Fruit fly (Drosophila melanogaster) whole organism, embryonic: ENCODE data around the gene CG17108.

ENCODE experiments used
- CG10366 ChIP-seq: fragments of 200-800 bp; sonication (Bioruptor generic); IDR thresholded peaks from 2 replicates; pipeline ENCODE4 v1.3.6; 2022; ENCODE audit warnings: missing biosample characterization, missing genetic modification characterization
- CG10654 ChIP-seq: fragments of 200-800 bp; sonication (Bioruptor generic); optimal IDR thresholded peaks from 2 replicates; lab custom pipeline; 2016; ENCODE audit warnings: missing biosample characterization, missing genetic modification characterization
- CG11504 ChIP-seq: fragments of 200-800 bp; sonication (Bioruptor generic); optimal IDR thresholded peaks from 3 replicates; lab custom pipeline; 2019; ENCODE audit warnings: missing biosample characterization, mild to moderate bottlenecking, missing genetic modification characterization, moderate library complexity
- CG15073 ChIP-seq: fragments of 200-800 bp; sonication (Bioruptor generic); optimal IDR thresholded peaks from 2 replicates; lab custom pipeline; 2016; ENCODE audit warnings: missing biosample characterization, missing genetic modification characterization
- CG1529 ChIP-seq: fragments of 200-800 bp; sonication (Bioruptor generic); optimal IDR thresholded peaks from 3 replicates; lab custom pipeline; 2018; ENCODE audit warnings: missing biosample characterization, missing genetic modification characterization
- CG17612 ChIP-seq: fragments of 200-800 bp; sonication (Bioruptor generic); IDR thresholded peaks from 2 replicates; pipeline ENCODE4 v1.3.6; 2022; ENCODE audit warnings: missing biosample characterization, missing genetic modification characterization
- CG2129 ChIP-seq: fragments of 200-800 bp; sonication (Bioruptor generic); IDR thresholded peaks from 2 replicates; pipeline ENCODE4 v1.3.6; 2022; ENCODE audit warnings: missing biosample characterization, missing genetic modification characterization; ENCODE audit not compliant: partially characterized antibody
- CG30020 ChIP-seq: fragments of 200-800 bp; optimal IDR thresholded peaks from 2 replicates; lab custom pipeline; 2019; ENCODE audit warnings: missing biosample characterization, mild to moderate bottlenecking, missing genetic modification characterization, moderate library complexity
- CG30431 ChIP-seq: fragments of 200-800 bp; sonication (Bioruptor generic); optimal IDR thresholded peaks from 2 replicates; lab custom pipeline; 2017; ENCODE audit warnings: missing biosample characterization, missing genetic modification characterization
- CG31441 ChIP-seq: fragments of 200-800 bp; sonication (Bioruptor generic); IDR thresholded peaks from 2 replicates; pipeline ENCODE4 v1.3.6; 2022; ENCODE audit warnings: missing biosample characterization, missing genetic modification characterization
- CG3995 ChIP-seq: fragments of 200-800 bp; sonication (Bioruptor generic); optimal IDR thresholded peaks from 3 replicates; lab custom pipeline; 2016; ENCODE audit warnings: missing biosample characterization, missing genetic modification characterization
- CG42726 ChIP-seq: fragments of 200-800 bp; sonication (Bioruptor generic); IDR thresholded peaks from 2 replicates; pipeline ENCODE4 v1.3.6; 2022; ENCODE audit warnings: missing biosample characterization, missing genetic modification characterization; ENCODE audit not compliant: partially characterized antibody
- CG5245 ChIP-seq: fragments of 200-800 bp; sonication (Bioruptor generic); optimal IDR thresholded peaks from 3 replicates; lab custom pipeline; 2016; ENCODE audit warnings: missing biosample characterization, missing genetic modification characterization
- CG6272 ChIP-seq: fragments of 200-800 bp; sonication (Bioruptor generic); IDR thresholded peaks from 2 replicates; pipeline ENCODE4 v1.3.6; 2022; ENCODE audit warnings: missing biosample characterization, missing genetic modification characterization
- CG7556 ChIP-seq: fragments of 200-800 bp; sonication (Bioruptor generic); optimal IDR thresholded peaks from 2 replicates; lab custom pipeline; 2017; ENCODE audit warnings: missing biosample characterization, mild to moderate bottlenecking, missing genetic modification characterization
- CG7745 ChIP-seq: fragments of 200-800 bp; sonication (Bioruptor generic); optimal IDR thresholded peaks from 2 replicates; lab custom pipeline; 2018; ENCODE audit warnings: missing biosample characterization, mild to moderate bottlenecking, missing genetic modification characterization, moderate library complexity
- CG8359 ChIP-seq: fragments of 200-800 bp; sonication (Bioruptor generic); optimal IDR thresholded peaks from 2 replicates; lab custom pipeline; 2017; ENCODE audit warnings: missing biosample characterization, mild to moderate bottlenecking, missing genetic modification characterization, borderline replicate concordance
- CG8924 ChIP-seq: fragments of 200-800 bp; optimal IDR thresholded peaks from 3 replicates; lab custom pipeline; 2019; ENCODE audit warnings: missing biosample characterization, mild to moderate bottlenecking, missing genetic modification characterization, moderate library complexity
- Dad ChIP-seq: fragments of 200-800 bp; sonication (Bioruptor generic); optimal IDR thresholded peaks from 3 replicates; lab custom pipeline; 2016; ENCODE audit warnings: missing biosample characterization, missing genetic modification characterization
- Dbx ChIP-seq: fragments of 200-800 bp; sonication (Bioruptor generic); IDR thresholded peaks from 3 replicates; pipeline ENCODE4 v1.3.6; 2022; ENCODE audit warnings: missing biosample characterization, missing genetic modification characterization
- E2f1 ChIP-seq: fragments of 200-800 bp; sonication (Bioruptor generic); IDR thresholded peaks from 2 replicates; pipeline ENCODE4 v1.3.6; 2022; ENCODE audit warnings: missing biosample characterization, missing genetic modification characterization
- Elba2 ChIP-seq: fragments of 200-800 bp; sonication (Bioruptor generic); optimal IDR thresholded peaks from 3 replicates; lab custom pipeline; 2016; ENCODE audit warnings: missing biosample characterization, missing genetic modification characterization
- Gsc ChIP-seq: fragments of 200-800 bp; sonication (Bioruptor generic); IDR thresholded peaks from 2 replicates; pipeline ENCODE4 v1.3.6; 2022; ENCODE audit warnings: missing biosample characterization, missing genetic modification characterization
- Lpt ChIP-seq: fragments of >200 bp; optimal IDR thresholded peaks from 2 replicates; lab custom pipeline; 2018; ENCODE audit warnings: missing biosample characterization, missing genetic modification characterization
- NC2α ChIP-seq: fragments of 200-800 bp; sonication (Bioruptor generic); optimal IDR thresholded peaks from 2 replicates; lab custom pipeline; 2016; ENCODE audit warnings: missing biosample characterization, missing genetic modification characterization
- NFAT ChIP-seq: fragments of 200-800 bp; sonication (Bioruptor generic); IDR thresholded peaks from 2 replicates; pipeline ENCODE4 v1.3.6; 2022; ENCODE audit warnings: missing biosample characterization, missing genetic modification characterization
- Oli ChIP-seq: fragments of 200-800 bp; sonication (Bioruptor generic); optimal IDR thresholded peaks from 2 replicates; lab custom pipeline; 2018; ENCODE audit warnings: missing biosample characterization, mild to moderate bottlenecking, missing genetic modification characterization, moderate library complexity
- Ravus ChIP-seq: fragments of 200-800 bp; sonication (Bioruptor generic); IDR thresholded peaks from 2 replicates; pipeline ENCODE4 v1.3.6; 2022; ENCODE audit warnings: missing biosample characterization, missing genetic modification characterization
- Scr ChIP-seq: fragments of 200-800 bp; sonication (Bioruptor generic); IDR thresholded peaks from 2 replicates; pipeline ENCODE4 v1.3.6; 2022; ENCODE audit warnings: missing biosample characterization, missing genetic modification characterization; ENCODE audit not compliant: partially characterized antibody
- Six4 ChIP-seq: fragments of 200-800 bp; sonication (Bioruptor generic); optimal IDR thresholded peaks from 2 replicates; lab custom pipeline; 2016; ENCODE audit warnings: missing biosample characterization, missing genetic modification characterization
- Taf1 ChIP-seq: fragments of 200-800 bp; sonication (Bioruptor generic); IDR thresholded peaks from 2 replicates; pipeline ENCODE4 v1.3.6; 2022; ENCODE audit warnings: missing biosample characterization, missing genetic modification characterization
- Trl ChIP-seq, 3 experiments: fragments of >200 bp in 2 of 3; fragments of 200-800 bp in 1 of 3; sonication (Bioruptor generic) in 1 of 3; optimal IDR thresholded peaks; 2 replicates in 1 of 3; 3 replicates in 2 of 3; lab custom pipeline; 2016 to 2017; ENCODE audit warnings: missing biosample characterization in 1 of 3, missing genetic modification characterization in 1 of 3
- ap ChIP-seq: fragments of 200-800 bp; sonication (Bioruptor generic); IDR thresholded peaks from 2 replicates; pipeline ENCODE4 v1.3.6; 2022; ENCODE audit warnings: missing biosample characterization, missing genetic modification characterization
- danr ChIP-seq: fragments of 200-800 bp; sonication (Bioruptor generic); IDR thresholded peaks from 2 replicates; pipeline ENCODE4 v1.3.6; 2022; ENCODE audit warnings: missing biosample characterization, missing genetic modification characterization
- fd3F ChIP-seq: fragments of 200-800 bp; sonication (Bioruptor generic); optimal IDR thresholded peaks from 2 replicates; lab custom pipeline; 2018; ENCODE audit warnings: missing biosample characterization, mild to moderate bottlenecking, missing genetic modification characterization, moderate library complexity
- grn ChIP-seq: fragments of 200-800 bp; sonication (Bioruptor generic); optimal IDR thresholded peaks from 3 replicates; lab custom pipeline; 2017; ENCODE audit warnings: missing biosample characterization, missing genetic modification characterization
- gsb ChIP-seq: fragments of 200-800 bp; sonication (Bioruptor generic); IDR thresholded peaks from 2 replicates; pipeline ENCODE4 v1.3.6; 2022; ENCODE audit warnings: missing biosample characterization, missing genetic modification characterization
- inv ChIP-seq: fragments of 200-800 bp; sonication (Bioruptor generic); IDR thresholded peaks from 2 replicates; pipeline ENCODE4 v1.3.6; 2022; ENCODE audit warnings: missing biosample characterization, missing genetic modification characterization; ENCODE audit not compliant: partially characterized antibody
- knrl ChIP-seq: fragments of 200-800 bp; sonication (Bioruptor generic); IDR thresholded peaks from 3 replicates; pipeline ENCODE4 v1.3.6; 2022; ENCODE audit warnings: missing biosample characterization, missing genetic modification characterization; ENCODE audit not compliant: partially characterized antibody
- onecut ChIP-seq: fragments of 200-800 bp; sonication (Bioruptor generic); IDR thresholded peaks from 2 replicates; pipeline ENCODE4 v1.3.6; 2022; ENCODE audit warnings: missing biosample characterization, missing genetic modification characterization
- peb ChIP-seq: fragments of 200-800 bp; sonication (Bioruptor generic); IDR thresholded peaks from 2 replicates; pipeline ENCODE4 v1.3.6; 2022; ENCODE audit warnings: missing biosample characterization, missing genetic modification characterization
- sd ChIP-seq: fragments of 200-800 bp; sonication (Bioruptor generic); optimal IDR thresholded peaks from 3 replicates; lab custom pipeline; 2018; ENCODE audit warnings: missing biosample characterization, mild to moderate bottlenecking, missing genetic modification characterization, moderate library complexity
- shn ChIP-seq: fragments of 200-800 bp; sonication (Bioruptor generic); optimal IDR thresholded peaks from 3 replicates; lab custom pipeline; 2016; ENCODE audit warnings: missing biosample characterization, missing genetic modification characterization
- slbo ChIP-seq: fragments of 200-800 bp; sonication (Bioruptor generic); IDR thresholded peaks from 2 replicates; pipeline ENCODE4 v1.3.6; 2022; ENCODE audit warnings: missing biosample characterization, missing genetic modification characterization
- so ChIP-seq: fragments of 200-800 bp; sonication (Bioruptor generic); IDR thresholded peaks from 3 replicates; pipeline ENCODE4 v1.3.6; 2022; ENCODE audit warnings: missing biosample characterization, missing genetic modification characterization
- tap ChIP-seq: fragments of 200-800 bp; optimal IDR thresholded peaks from 3 replicates; lab custom pipeline; 2019; ENCODE audit warnings: missing biosample characterization, mild to moderate bottlenecking, missing genetic modification characterization, moderate library complexity
- tio ChIP-seq: fragments of 200-800 bp; sonication (Bioruptor generic); optimal IDR thresholded peaks from 2 replicates; lab custom pipeline; 2017; ENCODE audit warnings: missing biosample characterization, missing genetic modification characterization, inconsistent platforms
- trh ChIP-seq: fragments of 200-800 bp; sonication (Bioruptor generic); optimal IDR thresholded peaks from 2 replicates; lab custom pipeline; 2016; ENCODE audit warnings: missing biosample characterization, missing genetic modification characterization
- ttk ChIP-seq: fragments of 200-800 bp; sonication (Bioruptor generic); IDR thresholded peaks from 2 replicates; pipeline ENCODE4 v2.1.2; 2022; ENCODE audit warnings: missing biosample characterization, missing genetic modification characterization
- wor ChIP-seq: fragments of 200-800 bp; sonication (Bioruptor generic); IDR thresholded peaks from 2 replicates; pipeline ENCODE4 v1.3.6; 2022; ENCODE audit warnings: missing biosample characterization, missing genetic modification characterization
- zfh2 ChIP-seq: fragments of 200-800 bp; sonication (Bioruptor generic); optimal IDR thresholded peaks from 2 replicates; lab custom pipeline; 2016; ENCODE audit warnings: missing biosample characterization, missing genetic modification characterization

Gene CG17108

DNA sequence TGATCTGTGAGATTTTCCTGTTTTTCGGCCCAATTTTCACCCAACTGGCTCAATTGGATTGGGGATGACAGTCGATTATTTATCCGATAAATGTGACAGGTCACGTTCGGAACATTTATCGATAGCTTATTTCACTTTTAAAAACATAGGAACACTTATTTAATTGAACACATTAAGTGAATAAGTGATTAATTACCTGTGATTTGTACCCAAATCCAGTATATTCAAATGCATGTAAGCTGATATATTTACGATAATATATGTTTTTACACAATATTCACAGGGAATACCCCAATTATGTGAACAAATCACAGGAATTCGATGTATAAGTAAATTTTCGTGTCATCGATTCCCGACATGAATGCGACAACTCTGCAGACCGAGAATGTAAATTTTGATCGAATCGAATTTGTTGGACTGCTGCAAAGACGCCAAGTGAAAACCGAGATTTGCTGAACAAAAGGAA, 38.5 kb upstream of the CG17108 start, which contains the start of the genes EMC3 and Dpy-30L1 (continued):
- TF ChIP-seq onecut (GFP tag; lab: Robert Waterston, UW) (peak; percentile 30; the same call in 1 of the 2 replicates), tap (no peak), Lpt (no peak), NC2α (GFP tag; lab: Kevin White, UChicago) (no peak), CG11504 (tag; lab: Kevin White, UChicago) (no peak), CG8924 (no peak), CG42726 (GFP tag; lab: Robert Waterston, UW) (no peak), CG15073 (no peak), peb (no peak), shn (GFP tag; lab: Kevin White, UChicago) (no peak), danr (GFP tag; lab: Robert Waterston, UW) (no peak), tio (GFP tag; lab: Kevin White, UChicago) (no peak), CG30431 (GFP tag; lab: Kevin White, UChicago) (no peak), inv (peak; percentile 73), fd3F (GFP tag; lab: Kevin White, UChicago) (peak; percentile 26), slbo (GFP tag; lab: Robert Waterston, UW) (peak; percentile 60), CG1529 (GFP tag; lab: Kevin White, UChicago) (no peak), CG7556 (peak; percentile 34), CG3995 (GFP tag; lab: Kevin White, UChicago) (peak; percentile 99), CG31441 (GFP tag; lab: Robert Waterston, UW) (no peak; the same call in none of the 2 replicates), sd (no peak), Taf1 (GFP tag; lab: Robert Waterston, UW) (no peak), CG8359 (no peak), Elba2 (GFP tag; lab: Kevin White, UChicago) (peak; percentile 32), so (peak; percentile 48; the same call in 1 of the 3 replicates), Six4 (GFP tag; lab: Kevin White, UChicago) (no peak), Oli (tag; lab: Kevin White, UChicago) (peak; percentile 28), NFAT (GFP tag; lab: Robert Waterston, UW) (0 out of 2 replicates have a peak, but pooled peaks have one; percentile 17), Scr (GFP tag; lab: Robert Waterston, UW) (peak; percentile 92), Dad (GFP tag; lab: Kevin White, UChicago) (peak; percentile 32), ap (no peak), CG30020 (tag; lab: Kevin White, UChicago) (peak; percentile 78), Ravus (GFP tag; lab: Robert Waterston, UW) (no peak), CG7745 (tag; lab: Kevin White, UChicago) (no peak), wor (no peak), CG17612 (GFP tag; lab: Robert Waterston, UW) (no peak), trh (GFP tag; lab: Kevin White, UChicago) (no peak), CG6272 (GFP tag; lab: Robert Waterston, UW) (0 out of 2 replicates have a peak, but pooled peaks have one; percentile 27), Trl (optimal IDR thresholded peaks at IDR 0.05; lab: Kevin White, UChicago) (no peak), Trl (GFP tag; optimal IDR thresholded peaks at IDR 0.05; lab: Kevin White, UChicago) (peak; percentile 40), gsb (GFP tag; lab: Robert Waterston, UW) (no peak), CG10366 (GFP tag; lab: Robert Waterston, UW) (peak; percentile 30; the same call in 1 of the 2 replicates), CG5245 (no peak), grn (GFP tag; lab: Kevin White, UChicago) (no peak), Dbx (GFP tag; lab: Robert Waterston, UW) (peak; percentile 75), ttk (GFP tag; lab: Robert Waterston, UW) (no peak), CG2129 (GFP tag; lab: Robert Waterston, UW) (peak; percentile 82), knrl (peak; percentile 86), Gsc (no peak), zfh2 (GFP tag; lab: Kevin White, UChicago) (peak; percentile 33), E2f1 (no peak), CG10654 (peak; percentile 37)
